Worm (Caenorhabditis elegans) whole organism, L2 larva: Measurements from ENCODE around the gene C06B3.16.

Experiments used
- C34F6.9 ChIP-seq: fragments of 150-350 bp; optimal IDR thresholded peaks from 2 replicates; lab custom pipeline; 2014; ENCODE audit warnings: missing biosample characterization, missing genetic modification characterization
- F13H6.1 ChIP-seq: sonication (generic microtip); optimal IDR thresholded peaks from 2 replicates; lab custom pipeline; 2016; ENCODE audit warnings: missing genetic modification characterization, missing compliant biosample characterization
- ZK546.5 ChIP-seq: sonication (generic microtip); optimal IDR thresholded peaks from 2 replicates; lab custom pipeline; 2017; ENCODE audit warnings: missing biosample characterization, missing genetic modification characterization
- alr-1 ChIP-seq: fragments of 150-350 bp; optimal IDR thresholded peaks from 2 replicates; lab custom pipeline; 2014; ENCODE audit warnings: missing biosample characterization, missing genetic modification characterization
- aly-2 ChIP-seq: fragments of 150-350 bp; optimal IDR thresholded peaks from 2 replicates; lab custom pipeline; 2014; ENCODE audit warnings: missing biosample characterization, missing genetic modification characterization
- blmp-1 ChIP-seq: sonication (generic microtip); optimal IDR thresholded peaks from 2 replicates; lab custom pipeline; 2017; ENCODE audit warnings: missing genetic modification characterization, mild to moderate bottlenecking, missing compliant biosample characterization, antibody characterized with exemption, moderate library complexity; ENCODE audit not compliant: insufficient read depth
- ceh-16 ChIP-seq: fragments of 150-350 bp; optimal IDR thresholded peaks from 2 replicates; lab custom pipeline; 2014; ENCODE audit warnings: missing biosample characterization, missing genetic modification characterization
- ceh-82 ChIP-seq: fragments of 150-350 bp; optimal IDR thresholded peaks from 2 replicates; lab custom pipeline; 2014; ENCODE audit warnings: missing biosample characterization, missing genetic modification characterization
- crh-2 ChIP-seq: sonication (generic microtip); optimal IDR thresholded peaks from 2 replicates; lab custom pipeline; 2017; ENCODE audit warnings: missing biosample characterization, missing genetic modification characterization
- dmd-4 ChIP-seq: sonication (generic microtip); optimal IDR thresholded peaks from 2 replicates; lab custom pipeline; 2017; ENCODE audit warnings: missing biosample characterization, missing genetic modification characterization
- elt-1 ChIP-seq: fragments of 150-350 bp; optimal IDR thresholded peaks from 2 replicates; lab custom pipeline; 2014; ENCODE audit warnings: missing biosample characterization, missing genetic modification characterization
- fos-1 ChIP-seq: fragments of 150-350 bp; optimal IDR thresholded peaks from 2 replicates; lab custom pipeline; 2014; ENCODE audit warnings: missing biosample characterization, missing genetic modification characterization
- lin-11 ChIP-seq: fragments of 150-350 bp; sonication (generic microtip); optimal IDR thresholded peaks from 2 replicates; lab custom pipeline; 2014; ENCODE audit warnings: missing biosample characterization, missing genetic modification characterization, inconsistent platforms, mixed read lengths
- lin-13 ChIP-seq: fragments of 150-350 bp; optimal IDR thresholded peaks from 2 replicates; lab custom pipeline; 2014; ENCODE audit warnings: missing biosample characterization, missing genetic modification reagents, missing genetic modification characterization
- lsy-2 ChIP-seq, 2 experiments: fragments of 150-350 bp in 1 of 2; sonication (generic microtip) in 1 of 2; optimal IDR thresholded peaks; 2 replicates each; lab custom pipeline; 2014 to 2017; ENCODE audit warnings: missing biosample characterization in 2 of 2, missing genetic modification characterization in 2 of 2
- mbf-1 ChIP-seq: sonication (generic microtip); optimal IDR thresholded peaks from 2 replicates; lab custom pipeline; 2017; ENCODE audit warnings: missing biosample characterization, missing genetic modification characterization
- mdl-1 ChIP-seq, 2 experiments: fragments of 150-350 bp in 1 of 2; sonication (generic microtip) in 1 of 2; optimal IDR thresholded peaks; 2 replicates each; lab custom pipeline; 2017; ENCODE audit warnings: missing biosample characterization in 2 of 2, missing genetic modification characterization in 2 of 2
- nhr-11 ChIP-seq: fragments of 150-350 bp; optimal IDR thresholded peaks from 2 replicates; lab custom pipeline; 2014; ENCODE audit warnings: missing biosample characterization, missing genetic modification characterization
- nhr-12 ChIP-seq: fragments of 150-350 bp; optimal IDR thresholded peaks from 2 replicates; lab custom pipeline; 2014; ENCODE audit warnings: missing biosample characterization, missing genetic modification characterization
- nhr-129 ChIP-seq: fragments of 150-350 bp; optimal IDR thresholded peaks from 2 replicates; lab custom pipeline; 2014; ENCODE audit warnings: missing biosample characterization, missing genetic modification characterization
- nhr-21 ChIP-seq: fragments of 150-350 bp; optimal IDR thresholded peaks from 2 replicates; lab custom pipeline; 2014; ENCODE audit warnings: missing biosample characterization, missing genetic modification characterization
- nhr-237 ChIP-seq: fragments of 150-350 bp; optimal IDR thresholded peaks from 2 replicates; lab custom pipeline; 2014; ENCODE audit warnings: missing biosample characterization, missing genetic modification characterization
- nhr-25 ChIP-seq: fragments of 150-350 bp; sonication (generic microtip); optimal IDR thresholded peaks from 3 replicates; lab custom pipeline; 2014; ENCODE audit warnings: missing biosample characterization, missing genetic modification characterization
- sem-4 ChIP-seq: fragments of 150-350 bp; optimal IDR thresholded peaks from 2 replicates; lab custom pipeline; 2014; ENCODE audit warnings: missing biosample characterization, missing genetic modification reagents, missing genetic modification characterization
- skn-1 ChIP-seq: sonication (generic microtip); optimal IDR thresholded peaks from 2 replicates; lab custom pipeline; 2017; ENCODE audit warnings: missing biosample characterization, missing genetic modification characterization
- sma-3 ChIP-seq: sonication (generic microtip); optimal IDR thresholded peaks from 2 replicates; lab custom pipeline; 2016; ENCODE audit warnings: missing genetic modification reagents, missing genetic modification characterization, missing compliant biosample characterization
- sma-9 ChIP-seq, 2 experiments: fragments of 150-350 bp in 1 of 2; sonication (generic microtip) in 1 of 2; optimal IDR thresholded peaks; 2 replicates each; lab custom pipeline; 2014 to 2016; ENCODE audit warnings: missing genetic modification characterization in 2 of 2, mild to moderate bottlenecking in 1 of 2, missing biosample characterization in 1 of 2, missing compliant biosample characterization in 1 of 2, missing genetic modification reagents in 1 of 2, moderate library complexity in 1 of 2
- snpc-4 ChIP-seq: fragments of 150-350 bp; optimal IDR thresholded peaks from 2 replicates; lab custom pipeline; 2014; ENCODE audit warnings: missing biosample characterization, missing genetic modification characterization
- unc-39 ChIP-seq: fragments of 150-350 bp; optimal IDR thresholded peaks from 2 replicates; lab custom pipeline; 2014; ENCODE audit warnings: missing biosample characterization, missing genetic modification characterization
- unc-55 ChIP-seq: fragments of 150-350 bp; sonication (generic microtip); optimal IDR thresholded peaks from 3 replicates; lab custom pipeline; 2014; ENCODE audit warnings: missing biosample characterization, missing genetic modification reagents, missing genetic modification characterization
- zag-1 ChIP-seq: fragments of 150-350 bp; optimal IDR thresholded peaks from 2 replicates; lab custom pipeline; 2014; ENCODE audit warnings: missing biosample characterization, missing genetic modification characterization
- ztf-11 ChIP-seq: sonication (generic microtip); optimal IDR thresholded peaks from 2 replicates; lab custom pipeline; 2017; ENCODE audit warnings: missing biosample characterization, missing genetic modification characterization
- ztf-4 ChIP-seq: fragments of 150-350 bp; optimal IDR thresholded peaks from 2 replicates; lab custom pipeline; 2014; ENCODE audit warnings: missing biosample characterization, missing genetic modification characterization

Gene C06B3.16

DNA sequence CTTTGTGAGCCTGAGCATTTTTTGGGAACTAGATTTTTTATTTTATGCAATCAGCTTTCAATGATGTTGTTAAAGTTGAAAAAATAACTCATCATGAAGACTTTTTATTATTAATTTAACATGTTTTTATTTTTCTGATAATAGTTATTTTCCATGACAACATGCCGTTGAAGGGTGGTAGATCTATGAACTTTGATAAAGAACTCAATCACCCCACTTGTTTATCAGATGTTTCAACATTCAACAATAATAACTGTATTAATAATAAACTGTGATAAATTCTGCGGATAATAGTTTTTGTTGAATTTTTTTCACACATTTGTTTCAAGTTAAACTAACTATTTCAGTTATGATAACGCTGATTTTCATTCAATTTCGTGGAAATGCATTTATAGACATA lies 39.8 kb upstream of the C06B3.16 start:
- no peak for TF ChIP-seq aly-2 (tag; lab: Kevin White, UChicago)
- no peak for TF ChIP-seq mdl-1 (tag; optimal IDR thresholded peaks at IDR 0.05; lab: Kevin White, UChicago)
- no peak for TF ChIP-seq ztf-11 (tag; lab: Kevin White, UChicago)
- TF ChIP-seq ceh-82 (tag; lab: Kevin White, UChicago) = no peak
- no peak for TF ChIP-seq zag-1 (tag; lab: Kevin White, UChicago)
- no peak for TF ChIP-seq lin-13 (GFP tag; lab: Kevin White, UChicago)
- TF ChIP-seq elt-1 (tag; lab: Kevin White, UChicago) = no peak
- TF ChIP-seq sma-9 (GFP tag; optimal IDR thresholded peaks at IDR 0.05; lab: Kevin White, UChicago) = peak; percentile 1
- TF ChIP-seq sma-9 (tag; optimal IDR thresholded peaks at IDR 0.05; lab: Kevin White, UChicago) = no peak
- TF ChIP-seq snpc-4 (tag; lab: Kevin White, UChicago) = no peak
- no peak for TF ChIP-seq dmd-4 (tag; lab: Kevin White, UChicago)
- TF ChIP-seq sma-3 (GFP tag; lab: Kevin White, UChicago) = no peak
- no peak for TF ChIP-seq lsy-2 (tag; optimal IDR thresholded peaks at IDR 0.05; lab: Kevin White, UChicago)
- TF ChIP-seq sem-4 = no peak
- no peak for TF ChIP-seq lin-11 (tag; lab: Kevin White, UChicago)
- peak; percentile 12 for TF ChIP-seq nhr-21 (tag; lab: Kevin White, UChicago)
- TF ChIP-seq ZK546.5 = no peak
- TF ChIP-seq unc-55 (GFP tag; lab: Kevin White, UChicago) = no peak

DNA sequence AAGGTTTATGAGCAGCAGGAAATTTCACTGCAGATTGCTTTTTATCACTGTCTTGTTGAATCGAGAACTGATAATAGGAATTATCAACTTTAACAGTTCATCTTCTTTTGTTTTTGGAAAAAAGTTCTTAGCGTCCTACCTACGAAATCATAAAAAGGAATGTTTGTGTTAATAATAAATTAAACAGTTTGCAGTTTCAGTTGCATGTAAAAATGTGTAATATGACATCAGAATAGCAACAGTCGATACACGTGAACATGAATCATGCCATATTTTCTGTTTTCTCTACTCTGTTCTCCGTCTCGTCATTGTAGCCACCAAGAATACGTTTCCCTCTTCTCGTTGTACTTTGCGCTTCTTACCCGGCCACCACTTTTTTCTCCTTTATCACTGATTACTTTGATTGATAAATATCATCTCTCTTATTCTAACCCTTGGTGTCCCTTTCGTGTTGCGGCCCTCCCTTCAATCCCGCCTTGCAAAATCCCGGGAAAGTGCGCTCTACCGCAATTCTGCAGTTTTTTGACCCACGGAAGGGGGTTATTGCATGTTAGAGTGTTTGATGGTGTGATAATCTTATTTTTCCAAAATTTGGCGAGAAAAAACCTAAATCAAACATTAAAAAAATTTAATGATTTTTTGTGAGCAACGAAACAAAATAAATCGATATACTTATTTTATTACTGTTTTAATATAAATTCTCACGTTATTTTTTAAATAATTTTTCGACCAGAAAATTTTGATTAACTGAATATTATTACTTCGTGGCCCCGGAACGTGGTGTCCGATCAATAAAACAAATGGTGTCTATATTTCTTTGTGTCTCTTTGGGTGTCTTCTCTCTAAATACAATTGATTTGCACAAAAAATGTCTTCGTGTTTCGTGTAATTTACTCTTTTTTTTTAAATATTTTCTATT lies 38.6 kb upstream of the C06B3.16 start, which contains the start of gene sptl-3:
sptl-3 (plus strand) TSS at position 869 of the 919 bp plus-strand sequence.
- no peak for TF ChIP-seq ceh-16 (tag; lab: Kevin White, UChicago)
- TF ChIP-seq nhr-237 (tag; lab: Kevin White, UChicago) = no peak
- TF ChIP-seq blmp-1 (tag; lab: Kevin White, UChicago) = peak; percentile 58
- peak; percentile 13 for TF ChIP-seq ztf-4 (tag; lab: Kevin White, UChicago)
- TF ChIP-seq nhr-129 (tag; lab: Kevin White, UChicago) = peak; percentile 53
- TF ChIP-seq fos-1 (tag; lab: Kevin White, UChicago) = peak; percentile 60
- peak in 1 of 2 experiments; percentile 5 for TF ChIP-seq mdl-1 (tag; optimal IDR thresholded peaks at IDR 0.05; lab: Kevin White, UChicago)
- TF ChIP-seq nhr-21 (tag; lab: Kevin White, UChicago) = peak; percentile 73
- TF ChIP-seq sma-9 (GFP tag; optimal IDR thresholded peaks at IDR 0.05; lab: Kevin White, UChicago) = peak; percentile 71
- no peak for TF ChIP-seq sma-9 (tag; optimal IDR thresholded peaks at IDR 0.05; lab: Kevin White, UChicago)
- no peak for TF ChIP-seq unc-39 (tag; lab: Kevin White, UChicago)
- peak; percentile 58 for TF ChIP-seq sma-3 (GFP tag; lab: Kevin White, UChicago)
- TF ChIP-seq ZK546.5 = no peak
- TF ChIP-seq F13H6.1 (tag; lab: Kevin White, UChicago) = peak; percentile 49
- peak; percentile 21 for TF ChIP-seq C34F6.9
- peak in 1 of 2 experiments; percentile 1 for TF ChIP-seq lsy-2 (tag; optimal IDR thresholded peaks at IDR 0.05; lab: Kevin White, UChicago)
- peak; percentile 53 for TF ChIP-seq nhr-25 (tag; lab: Kevin White, UChicago)
- TF ChIP-seq crh-2 = peak; percentile 74

DNA sequence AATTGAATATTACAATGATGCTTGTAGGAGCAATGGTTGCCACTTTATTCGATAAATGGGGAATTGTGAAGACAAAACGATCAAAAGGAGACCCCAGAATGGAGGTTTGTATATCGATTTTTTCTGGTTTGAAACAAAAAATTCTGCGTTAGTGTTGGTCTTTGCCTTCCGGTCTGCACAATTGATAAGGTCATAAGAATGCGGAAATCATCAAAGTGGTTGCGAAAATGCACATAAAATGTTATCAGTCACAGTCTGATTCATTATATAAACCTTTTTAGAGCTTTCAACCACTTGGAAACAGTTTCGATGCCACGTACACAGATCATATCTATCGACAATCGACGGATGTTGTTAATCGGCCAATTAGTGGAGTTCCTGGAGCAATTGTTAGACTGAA lies 37.7 kb upstream of the C06B3.16 start:
- TF ChIP-seq nhr-12 (tag; lab: Kevin White, UChicago) (no peak), nhr-11 (tag; lab: Kevin White, UChicago) (no peak), sma-9 (GFP tag; optimal IDR thresholded peaks at IDR 0.05; lab: Kevin White, UChicago) (peak; percentile 51), sma-9 (tag; optimal IDR thresholded peaks at IDR 0.05; lab: Kevin White, UChicago) (no peak), C34F6.9 (no peak), mbf-1 (no peak), crh-2 (peak; percentile 30), lin-13 (GFP tag; lab: Kevin White, UChicago) (no peak), alr-1 (tag; lab: Kevin White, UChicago) (no peak), skn-1 (tag; lab: Kevin White, UChicago) (no peak), nhr-21 (tag; lab: Kevin White, UChicago) (no peak), unc-39 (tag; lab: Kevin White, UChicago) (no peak), lsy-2 (tag; optimal IDR thresholded peaks at IDR 0.05; lab: Kevin White, UChicago) (no peak), fos-1 (tag; lab: Kevin White, UChicago) (peak; percentile 96)
